Fruit fly (Drosophila melanogaster) whole organism, embryonic: ENCODE measurements around the gene Vm32E.

Source experiments
- Ada2b ChIP-seq: fragments of 200-800 bp; sonication (Bioruptor generic); IDR thresholded peaks from 2 replicates; pipeline ENCODE4 v1.3.6; 2022; ENCODE audit warnings: missing biosample characterization, missing genetic modification characterization
- CG11504 ChIP-seq: fragments of 200-800 bp; sonication (Bioruptor generic); optimal IDR thresholded peaks from 3 replicates; lab custom pipeline; 2019; ENCODE audit warnings: missing biosample characterization, mild to moderate bottlenecking, missing genetic modification characterization, moderate library complexity
- CG13287 ChIP-seq: fragments of 200-800 bp; sonication (Bioruptor generic); IDR thresholded peaks from 2 replicates; pipeline ENCODE4 v1.3.6; 2022; ENCODE audit warnings: missing biosample characterization, missing genetic modification characterization; ENCODE audit not compliant: partially characterized antibody
- CG13424 ChIP-seq: fragments of 200-800 bp; sonication (Bioruptor generic); optimal IDR thresholded peaks from 2 replicates; lab custom pipeline; 2019; ENCODE audit warnings: missing biosample characterization, mild to moderate bottlenecking, missing genetic modification characterization, moderate library complexity
- CG15601 ChIP-seq: fragments of 200-800 bp; sonication (Bioruptor generic); optimal IDR thresholded peaks from 3 replicates; lab custom pipeline; 2019; ENCODE audit warnings: missing biosample characterization, mild to moderate bottlenecking, missing genetic modification characterization, moderate library complexity
- CG1603 ChIP-seq: fragments of 200-800 bp; sonication (Bioruptor generic); optimal IDR thresholded peaks from 2 replicates; lab custom pipeline; 2019; ENCODE audit warnings: missing biosample characterization, mild to moderate bottlenecking, missing genetic modification characterization, moderate library complexity
- CG18599 ChIP-seq: fragments of 200-800 bp; sonication (Bioruptor generic); optimal IDR thresholded peaks from 3 replicates; lab custom pipeline; 2017; ENCODE audit warnings: missing biosample characterization, missing genetic modification characterization, mild to moderate bottlenecking, moderate library complexity, missing genetic modification reagents
- CG2199 ChIP-seq: fragments of 200-800 bp; sonication (Bioruptor generic); IDR thresholded peaks from 3 replicates; pipeline ENCODE4 v1.3.6; 2022; ENCODE audit warnings: missing biosample characterization, missing genetic modification characterization
- CG2712 ChIP-seq: fragments of 200-800 bp; optimal IDR thresholded peaks from 3 replicates; lab custom pipeline; 2019; ENCODE audit warnings: missing biosample characterization, mild to moderate bottlenecking, missing genetic modification characterization, moderate library complexity
- CG30403 ChIP-seq: fragments of 200-800 bp; sonication (Bioruptor generic); optimal IDR thresholded peaks from 3 replicates; lab custom pipeline; 2016; ENCODE audit warnings: missing biosample characterization, missing genetic modification characterization
- CG34376 ChIP-seq: fragments of 200-800 bp; sonication (Bioruptor generic); optimal IDR thresholded peaks from 2 replicates; lab custom pipeline; 2018; ENCODE audit warnings: missing biosample characterization, mild to moderate bottlenecking, missing genetic modification characterization
- CG6654 ChIP-seq: fragments of 200-800 bp; sonication (Bioruptor generic); optimal IDR thresholded peaks from 2 replicates; lab custom pipeline; 2017; ENCODE audit warnings: missing biosample characterization, mild to moderate bottlenecking, missing genetic modification characterization
- CG6689 ChIP-seq: fragments of 200-800 bp; sonication (Bioruptor generic); IDR thresholded peaks from 2 replicates; pipeline ENCODE4 v1.3.6; 2022; ENCODE audit warnings: missing biosample characterization, missing genetic modification characterization
- CG7786 ChIP-seq: fragments of 200-800 bp; sonication (Bioruptor generic); optimal IDR thresholded peaks from 2 replicates; lab custom pipeline; 2016; ENCODE audit warnings: missing biosample characterization, missing genetic modification characterization
- CG7839 ChIP-seq: fragments of 200-800 bp; sonication (Bioruptor generic); optimal IDR thresholded peaks from 3 replicates; lab custom pipeline; 2018; ENCODE audit warnings: missing biosample characterization, mild to moderate bottlenecking, missing genetic modification characterization, moderate library complexity
- CG9797 ChIP-seq: fragments of 200-800 bp; sonication (Bioruptor generic); optimal IDR thresholded peaks from 3 replicates; lab custom pipeline; 2018; ENCODE audit warnings: missing biosample characterization, mild to moderate bottlenecking, missing genetic modification characterization
- CG9932 ChIP-seq: fragments of 200-800 bp; sonication (Bioruptor generic); IDR thresholded peaks from 2 replicates; pipeline ENCODE4 v1.3.6; 2022; ENCODE audit warnings: missing biosample characterization, missing genetic modification characterization
- CTCF ChIP-seq: fragments of 200-800 bp; sonication (Bioruptor generic); optimal IDR thresholded peaks from 2 replicates; lab custom pipeline; 2017; ENCODE audit warnings: missing biosample characterization, mild to moderate bottlenecking, missing genetic modification characterization, moderate library complexity
- Drgx ChIP-seq: fragments of 200-800 bp; sonication (Bioruptor generic); IDR thresholded peaks from 2 replicates; pipeline ENCODE4 v1.3.6; 2022; ENCODE audit warnings: missing biosample characterization, missing genetic modification characterization
- Ets65A ChIP-seq: fragments of 200-800 bp; sonication (Bioruptor generic); peaks from one replicate; lab custom pipeline; 2016; ENCODE audit warnings: missing biosample characterization, missing genetic modification characterization
- Hr51 ChIP-seq, 2 experiments: fragments of 200-800 bp; sonication (Bioruptor generic); optimal IDR thresholded peaks; 2 replicates in 1 of 2; 3 replicates in 1 of 2; lab custom pipeline; 2016 to 2018; ENCODE audit warnings: missing biosample characterization in 2 of 2, missing genetic modification characterization in 2 of 2, mild to moderate bottlenecking in 1 of 2, moderate library complexity in 1 of 2
- Kr ChIP-seq: fragments of 200-800 bp; sonication (Bioruptor generic); optimal IDR thresholded peaks from 2 replicates; lab custom pipeline; 2017; ENCODE audit warnings: missing biosample characterization, mild to moderate bottlenecking, missing genetic modification characterization
- Mad ChIP-seq: fragments of 200-800 bp; sonication (Bioruptor generic); optimal IDR thresholded peaks from 2 replicates; lab custom pipeline; 2016; ENCODE audit warnings: missing biosample characterization, missing genetic modification characterization
- Med ChIP-seq: fragments of 200-800 bp; sonication (Bioruptor generic); peaks from one replicate; lab custom pipeline; 2016; ENCODE audit warnings: missing biosample characterization, missing genetic modification characterization, mild to moderate bottlenecking, inconsistent platforms, moderate library complexity
- Oli ChIP-seq: fragments of 200-800 bp; sonication (Bioruptor generic); optimal IDR thresholded peaks from 2 replicates; lab custom pipeline; 2018; ENCODE audit warnings: missing biosample characterization, mild to moderate bottlenecking, missing genetic modification characterization, moderate library complexity
- Opbp ChIP-seq: fragments of 200-800 bp; sonication (Bioruptor generic); IDR thresholded peaks from 3 replicates; pipeline ENCODE4 v1.3.6; 2022; ENCODE audit warnings: missing biosample characterization, missing genetic modification characterization; ENCODE audit not compliant: partially characterized antibody
- PHDP ChIP-seq: fragments of 200-800 bp; sonication (Bioruptor generic); optimal IDR thresholded peaks from 3 replicates; lab custom pipeline; 2018; ENCODE audit warnings: missing biosample characterization, mild to moderate bottlenecking, missing genetic modification characterization, moderate library complexity
- Ptx1 ChIP-seq: fragments of 200-800 bp; sonication (Bioruptor generic); IDR thresholded peaks from 2 replicates; pipeline ENCODE4 v1.3.6; 2022; ENCODE audit warnings: missing biosample characterization, missing genetic modification characterization
- Sox102F ChIP-seq: fragments of 200-800 bp; sonication (Bioruptor generic); optimal IDR thresholded peaks from 2 replicates; lab custom pipeline; 2018; ENCODE audit warnings: missing biosample characterization, mild to moderate bottlenecking, missing genetic modification characterization, moderate library complexity
- ab ChIP-seq: fragments of 200-800 bp; sonication (Bioruptor generic); optimal IDR thresholded peaks from 2 replicates; lab custom pipeline; 2016; ENCODE audit warnings: missing biosample characterization, missing genetic modification characterization
- bsh ChIP-seq, 2 experiments: fragments of 200-800 bp; sonication (Bioruptor generic); optimal IDR thresholded peaks; 2 replicates each; lab custom pipeline; 2017 to 2018; ENCODE audit warnings: mild to moderate bottlenecking in 2 of 2, missing biosample characterization in 2 of 2, missing genetic modification characterization in 2 of 2, moderate library complexity in 1 of 2
- caup ChIP-seq: fragments of 200-800 bp; sonication (Bioruptor generic); optimal IDR thresholded peaks from 3 replicates; lab custom pipeline; 2017; ENCODE audit warnings: missing biosample characterization, mild to moderate bottlenecking, missing genetic modification characterization, moderate library complexity; ENCODE audit not compliant: severe bottlenecking
- ewg ChIP-seq: fragments of 200-800 bp; sonication (Bioruptor generic); optimal IDR thresholded peaks from 3 replicates; lab custom pipeline; 2017; ENCODE audit warnings: mild to moderate bottlenecking, missing biosample characterization, missing genetic modification reagents, missing genetic modification characterization
- ftz-f1 ChIP-seq: fragments of 200-800 bp; sonication (Bioruptor generic); optimal IDR thresholded peaks from 2 replicates; lab custom pipeline; 2016; ENCODE audit warnings: missing biosample characterization, missing genetic modification characterization
- gem ChIP-seq: fragments of 200-800 bp; sonication (Bioruptor generic); optimal IDR thresholded peaks from 2 replicates; lab custom pipeline; 2019; ENCODE audit warnings: missing biosample characterization, mild to moderate bottlenecking, missing genetic modification characterization, moderate library complexity
- grau ChIP-seq: fragments of 200-800 bp; optimal IDR thresholded peaks from 3 replicates; lab custom pipeline; 2019; ENCODE audit warnings: missing biosample characterization, mild to moderate bottlenecking, missing genetic modification characterization, moderate library complexity
- grn ChIP-seq: fragments of 200-800 bp; sonication (Bioruptor generic); optimal IDR thresholded peaks from 3 replicates; lab custom pipeline; 2017; ENCODE audit warnings: missing biosample characterization, missing genetic modification characterization
- lmd ChIP-seq: fragments of 200-800 bp; sonication (Bioruptor generic); IDR thresholded peaks from 2 replicates; pipeline ENCODE4 v1.3.6; 2022; ENCODE audit warnings: missing biosample characterization, missing genetic modification characterization
- org-1 ChIP-seq: fragments of 200-800 bp; sonication (Bioruptor generic); optimal IDR thresholded peaks from 2 replicates; lab custom pipeline; 2017; ENCODE audit warnings: missing biosample characterization, missing genetic modification characterization
- p53 ChIP-seq: fragments of 200-800 bp; sonication (Bioruptor generic); optimal IDR thresholded peaks from 2 replicates; lab custom pipeline; 2016; ENCODE audit warnings: missing biosample characterization, missing genetic modification characterization
- pita ChIP-seq: fragments of 200-800 bp; sonication (Bioruptor generic); optimal IDR thresholded peaks from 2 replicates; lab custom pipeline; 2017; ENCODE audit warnings: missing biosample characterization, mild to moderate bottlenecking, missing genetic modification characterization
- row ChIP-seq: fragments of 200-800 bp; sonication (Bioruptor generic); IDR thresholded peaks from 3 replicates; pipeline ENCODE4 v1.3.6; 2022; ENCODE audit warnings: missing biosample characterization, missing genetic modification characterization
- run ChIP-seq: fragments of 200-800 bp; sonication (Bioruptor generic); optimal IDR thresholded peaks from 3 replicates; lab custom pipeline; 2018; ENCODE audit warnings: missing biosample characterization, mild to moderate bottlenecking, missing genetic modification characterization
- shn ChIP-seq: fragments of 200-800 bp; sonication (Bioruptor generic); optimal IDR thresholded peaks from 3 replicates; lab custom pipeline; 2016; ENCODE audit warnings: missing biosample characterization, missing genetic modification characterization
- stwl ChIP-seq: fragments of 200-800 bp; sonication (Bioruptor generic); optimal IDR thresholded peaks from 3 replicates; lab custom pipeline; 2018; ENCODE audit warnings: missing biosample characterization, mild to moderate bottlenecking, missing genetic modification characterization, moderate library complexity
- trem ChIP-seq: fragments of 200-800 bp; optimal IDR thresholded peaks from 3 replicates; lab custom pipeline; 2019; ENCODE audit warnings: missing biosample characterization, mild to moderate bottlenecking, missing genetic modification characterization, moderate library complexity
- ttk ChIP-seq: fragments of 200-800 bp; sonication (Bioruptor generic); IDR thresholded peaks from 2 replicates; pipeline ENCODE4 v2.1.2; 2022; ENCODE audit warnings: missing biosample characterization, missing genetic modification characterization

The Vm32E gene

DNA sequence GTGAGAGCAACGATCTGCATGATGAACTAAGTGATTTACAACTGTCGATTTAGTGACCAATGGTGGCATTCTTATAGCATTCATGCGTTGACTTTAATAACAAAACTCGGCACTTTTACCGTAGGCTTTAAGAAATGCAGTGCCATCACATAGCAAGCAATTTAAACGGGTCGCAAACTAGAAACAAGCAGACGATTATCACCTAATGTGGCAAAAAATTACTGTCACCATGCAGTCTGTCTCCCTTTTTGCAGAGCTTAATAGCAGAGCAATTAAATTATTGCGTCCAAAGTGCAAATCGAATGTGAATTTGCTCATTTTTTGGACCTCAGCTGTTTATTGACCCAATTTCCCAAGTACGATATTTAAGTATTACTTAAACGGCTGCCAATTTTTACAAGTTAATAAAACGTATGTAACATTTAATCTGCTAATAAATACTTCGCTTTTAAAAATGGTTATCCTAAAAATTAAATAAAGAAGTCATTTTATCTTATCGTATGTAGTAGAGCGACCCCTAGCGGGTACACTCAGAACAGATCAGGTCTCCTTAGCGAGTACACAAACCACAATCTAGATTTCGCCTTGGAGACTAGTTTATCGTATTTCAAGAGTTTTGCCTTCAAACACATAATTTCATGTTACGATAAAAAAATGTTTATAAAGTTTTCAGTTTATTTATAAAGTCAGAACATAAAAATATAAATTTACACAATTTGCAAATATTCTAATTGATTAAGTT lies at the start of gene Vm32E:
Vm32E (minus strand) TSS at position 51 of the 742 bp plus-strand sequence.
- TF ChIP-seq Opbp (GFP tag; lab: Robert Waterston, UW) (0 out of 3 replicates have a peak, but pooled peaks have one; percentile 24), CG7839 (peak; percentile 18), CTCF (GFP tag; lab: Kevin White, UChicago) (peak; percentile 95), shn (no peak), CG1603 (tag; lab: Kevin White, UChicago) (peak; percentile 38), CG2199 (0 out of 3 replicates have a peak, but pooled peaks have one; percentile 69), PHDP (tag; lab: Kevin White, UChicago) (no peak), CG2712 (peak; percentile 16), CG13287 (GFP tag; lab: Robert Waterston, UW) (peak; percentile 39; the same call in 1 of the 2 replicates), CG15601 (tag; lab: Kevin White, UChicago) (peak; percentile 13), stwl (tag; lab: Kevin White, UChicago) (peak; percentile 79), pita (peak; percentile 59), gem (tag; lab: Kevin White, UChicago) (peak; percentile 16), Med (GFP tag; lab: Kevin White, UChicago) (peak; percentile 71), ftz-f1 (peak; percentile 76), CG11504 (tag; lab: Kevin White, UChicago) (peak; percentile 62), CG34376 (GFP tag; lab: Kevin White, UChicago) (no peak), p53 (GFP tag; lab: Kevin White, UChicago) (no peak), CG6654 (GFP tag; lab: Kevin White, UChicago) (no peak), trem (peak; percentile 25), caup (GFP tag; lab: Kevin White, UChicago) (no peak)

DNA sequence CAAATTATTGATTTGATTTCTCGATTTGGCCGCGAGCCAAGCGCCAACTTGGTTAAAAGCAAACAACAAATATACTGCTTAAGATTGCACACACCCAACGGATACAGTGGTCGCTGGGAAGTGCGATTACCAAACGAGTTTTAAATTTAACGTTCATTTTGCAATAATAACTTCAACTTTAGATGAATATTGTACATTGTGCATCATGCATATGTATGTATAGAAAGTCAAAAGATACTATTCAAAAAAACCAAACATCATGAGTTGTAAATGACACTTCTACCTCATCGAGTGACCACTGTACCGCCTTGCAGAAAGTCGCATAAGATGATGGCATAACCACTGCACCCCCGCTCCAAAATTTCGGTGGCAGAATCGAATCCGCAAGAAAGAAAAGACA lies 49.3 kb upstream of the Vm32E start:
- TF ChIP-seq Mad (GFP tag; lab: Kevin White, UChicago) (no peak), Drgx (peak; percentile 51), grn (GFP tag; lab: Kevin White, UChicago) (no peak), CG18599 (no peak), Ets65A (peak; percentile 74), CG1603 (tag; lab: Kevin White, UChicago) (peak; percentile 12), CG7786 (peak; percentile 14), ewg (GFP tag; lab: Kevin White, UChicago) (no peak), CG9797 (GFP tag; lab: Kevin White, UChicago) (no peak), row (GFP tag; lab: Robert Waterston, UW) (0 out of 3 replicates have a peak, but pooled peaks have one; percentile 39), Ptx1 (0 out of 2 replicates have a peak, but pooled peaks have one; percentile 34), bsh (GFP tag; optimal IDR thresholded peaks at IDR 0.05; lab: Kevin White, UChicago) (peak in 1 of 2 experiments; percentile 16), lmd (GFP tag; lab: Robert Waterston, UW) (peak; percentile 20; the same call in 1 of the 2 replicates), CG30403 (GFP tag; lab: Kevin White, UChicago) (peak; percentile 20), Hr51 (GFP tag; optimal IDR thresholded peaks at IDR 0.05; lab: Kevin White, UChicago) (peak in 1 of 2 experiments; percentile 37), CG11504 (tag; lab: Kevin White, UChicago) (peak; percentile 8), CG13424 (tag; lab: Kevin White, UChicago) (peak; percentile 4), Oli (tag; lab: Kevin White, UChicago) (peak; percentile 28), run (tag; lab: Kevin White, UChicago) (no peak), ttk (GFP tag; lab: Robert Waterston, UW) (0 out of 2 replicates have a peak, but pooled peaks have one; percentile 13), Kr (GFP tag; lab: Kevin White, UChicago) (no peak), ab (GFP tag; lab: Kevin White, UChicago) (peak; percentile 34), Ada2b (GFP tag; lab: Robert Waterston, UW) (0 out of 2 replicates have a peak, but pooled peaks have one; percentile 11), CG6689 (GFP tag; lab: Robert Waterston, UW) (0 out of 2 replicates have a peak, but pooled peaks have one; percentile 17), gem (tag; lab: Kevin White, UChicago) (peak; percentile 30), Med (GFP tag; lab: Kevin White, UChicago) (peak; percentile 26), CG9932 (GFP tag; lab: Robert Waterston, UW) (no peak), grau (tag; lab: Kevin White, UChicago) (peak; percentile 58), Sox102F (GFP tag; lab: Kevin White, UChicago) (peak; percentile 27), org-1 (GFP tag; lab: Kevin White, UChicago) (no peak)
